Worm (Caenorhabditis elegans) whole organism, L4 larva: ENCODE results near the gene F13A7.1.

Source experiments
- ama-1 ChIP-seq: fragments of 150-350 bp; optimal IDR thresholded peaks from 2 replicates; lab custom pipeline; 2014; ENCODE audit warnings: inconsistent platforms, mixed read lengths
- ctbp-1 ChIP-seq: fragments of 200-800 bp; sonication (Bioruptor generic); IDR thresholded peaks from 2 replicates; pipeline ENCODE4 v1.3.6; 2022; ENCODE audit warnings: missing genetic modification reagents, missing genetic modification characterization, missing compliant biosample characterization
- lsy-2 ChIP-seq, 2 experiments: fragments of 150-350 bp in 1 of 2; sonication (generic microtip) in 1 of 2; optimal IDR thresholded peaks; 2 replicates each; lab custom pipeline; 2014 to 2017; ENCODE audit warnings: missing biosample characterization in 2 of 2, missing genetic modification characterization in 2 of 2
- mep-1 ChIP-seq: fragments of 150-350 bp; sonication (generic microtip); optimal IDR thresholded peaks from 3 replicates; lab custom pipeline; 2014; ENCODE audit warnings: missing biosample characterization, missing genetic modification characterization
- nhr-41 ChIP-seq: fragments of 200-800 bp; sonication (Bioruptor generic); IDR thresholded peaks from 2 replicates; pipeline ENCODE4 v1.3.6; 2022; ENCODE audit warnings: missing genetic modification reagents, missing genetic modification characterization, missing compliant biosample characterization
- pha-4 ChIP-seq, 2 experiments: fragments of 150-350 bp in 1 of 2; fragments of 200-800 bp in 1 of 2; sonication (Bioruptor generic) in 1 of 2; IDR thresholded peaks in 1 of 2; optimal IDR thresholded peaks in 1 of 2; 2 replicates each; pipeline versions ENCODE4 v1.3.6 to Lab custom; 2014 to 2022; ENCODE audit warnings: missing genetic modification characterization in 2 of 2, missing genetic modification reagents in 2 of 2, missing biosample characterization in 1 of 2, missing compliant biosample characterization in 1 of 2
- tag-97 ChIP-seq: fragments of 200-800 bp; sonication (Bioruptor generic); IDR thresholded peaks from 2 replicates; pipeline ENCODE4 v1.3.6; 2022; ENCODE audit warnings: missing genetic modification characterization, missing compliant biosample characterization
- tra-1 ChIP-seq: fragments of 200-800 bp; sonication (Bioruptor generic); IDR thresholded peaks from 2 replicates; pipeline ENCODE4 v1.3.6; 2022; ENCODE audit warnings: missing genetic modification reagents, missing genetic modification characterization, missing compliant biosample characterization
- unc-62 ChIP-seq, 3 experiments: fragments of 150-350 bp in 1 of 3; sonication (generic microtip); optimal IDR thresholded peaks in 2 of 3; peaks in 1 of 3; 1 replicate in 1 of 3; 2 replicates in 2 of 3; lab custom pipeline; 2014 to 2017; ENCODE audit warnings: missing biosample characterization in 3 of 3, missing genetic modification characterization in 3 of 3, missing genetic modification reagents in 3 of 3, missing genotype in 1 of 3
- zfp-2 ChIP-seq: sonication (generic microtip); optimal IDR thresholded peaks from 2 replicates; lab custom pipeline; 2016; ENCODE audit warnings: mild to moderate bottlenecking, missing genetic modification characterization, missing compliant biosample characterization

DNA sequence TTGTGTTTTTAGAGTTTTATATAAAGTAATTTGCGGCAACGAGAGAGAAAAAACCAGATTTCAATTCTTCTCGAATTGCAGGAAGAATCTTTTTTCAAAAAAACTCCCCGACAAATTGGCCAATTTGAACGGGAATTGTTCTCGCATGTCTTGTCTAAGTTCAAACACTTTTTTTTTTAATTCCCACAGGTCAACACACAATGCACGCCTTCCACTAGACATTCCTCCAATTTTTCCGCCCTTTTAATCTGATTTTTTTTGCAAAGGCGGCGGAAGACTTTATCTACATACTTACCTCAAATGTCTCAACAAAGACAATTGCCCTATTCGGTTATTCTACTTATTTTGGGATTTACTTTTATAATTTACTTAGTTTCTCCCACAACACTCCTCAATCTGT lies 29.9 kb upstream of the F13A7.1 start, which contains the start of gene F26D2.3:
- TF ChIP-seq mep-1 (no peak), unc-62 (GFP tag; optimal IDR thresholded peaks at IDR 0.05 in 1 of 2; lab: Kevin White, UChicago) (no peak), unc-62 (tag; optimal IDR thresholded peaks at IDR 0.05; lab: Kevin White, UChicago) (no peak), zfp-2 (tag; lab: Kevin White, UChicago) (no peak), ama-1 (lab: Kevin White, UChicago) (no peak), tra-1 (GFP tag; lab: Robert Waterston, UW) (no peak), ctbp-1 (GFP tag; lab: Robert Waterston, UW) (no peak), lsy-2 (tag; optimal IDR thresholded peaks at IDR 0.05; lab: Kevin White, UChicago) (no peak), pha-4 (GFP tag; IDR thresholded peaks at IDR 0.05; lab: Robert Waterston, UW) (no peak), pha-4 (tag; optimal IDR thresholded peaks at IDR 0.05; lab: Kevin White, UChicago) (no peak), nhr-41 (GFP tag; lab: Robert Waterston, UW) (no peak), tag-97 (GFP tag; lab: Robert Waterston, UW) (no peak)
